Worm (Caenorhabditis elegans) whole organism, late embryonic: Measurements from ENCODE around the gene R07B7.12.

Experiments used
- C08G9.2 ChIP-seq: sonication (generic microtip); optimal IDR thresholded peaks from 2 replicates; lab custom pipeline; 2016; ENCODE audit warnings: mild to moderate bottlenecking, missing genetic modification characterization, moderate library complexity, missing compliant biosample characterization
- F13H6.1 ChIP-seq: sonication (generic microtip); optimal IDR thresholded peaks from 2 replicates; lab custom pipeline; 2016; ENCODE audit warnings: missing genetic modification characterization, missing compliant biosample characterization
- K02D7.2 ChIP-seq: sonication (generic microtip); optimal IDR thresholded peaks from 2 replicates; lab custom pipeline; 2017; ENCODE audit warnings: mild to moderate bottlenecking, missing genetic modification characterization, missing compliant biosample characterization
- K09A11.1 ChIP-seq: sonication (generic microtip); optimal IDR thresholded peaks from 2 replicates; lab custom pipeline; 2017; ENCODE audit warnings: antibody characterized with exemption, mild to moderate bottlenecking, missing genetic modification characterization, missing compliant biosample characterization; ENCODE audit not compliant: insufficient read depth
- Y22D7AL.16 ChIP-seq: sonication (generic microtip); optimal IDR thresholded peaks from 2 replicates; lab custom pipeline; 2016; ENCODE audit warnings: missing genetic modification characterization, missing compliant biosample characterization
- ahr-1 ChIP-seq: sonication (generic microtip); optimal IDR thresholded peaks from 2 replicates; lab custom pipeline; 2016; ENCODE audit warnings: missing genetic modification characterization, missing compliant biosample characterization
- ama-1 ChIP-seq: fragments of 150-350 bp; optimal IDR thresholded peaks from 2 replicates; lab custom pipeline; 2014
- ceh-14 ChIP-seq: sonication (generic microtip); optimal IDR thresholded peaks from 2 replicates; lab custom pipeline; 2016; ENCODE audit warnings: missing genotype, missing genetic modification characterization, missing compliant biosample characterization
- ceh-34 ChIP-seq: sonication (generic microtip); optimal IDR thresholded peaks from 2 replicates; lab custom pipeline; 2016; ENCODE audit warnings: mild to moderate bottlenecking, missing genetic modification characterization, missing compliant biosample characterization
- ceh-9 ChIP-seq: sonication (generic microtip); optimal IDR thresholded peaks from 2 replicates; lab custom pipeline; 2016; ENCODE audit warnings: mild to moderate bottlenecking, missing genetic modification characterization, inconsistent platforms, missing compliant biosample characterization
- che-1 ChIP-seq: sonication (generic microtip); optimal IDR thresholded peaks from 2 replicates; lab custom pipeline; 2016; ENCODE audit warnings: mild to moderate bottlenecking, missing genetic modification characterization, missing compliant biosample characterization
- elt-2 ChIP-seq: sonication (generic microtip); optimal IDR thresholded peaks from 2 replicates; lab custom pipeline; 2016; ENCODE audit warnings: missing genetic modification reagents, missing genetic modification characterization, missing compliant biosample characterization
- ets-4 ChIP-seq: sonication (generic microtip); optimal IDR thresholded peaks from 2 replicates; lab custom pipeline; 2016; ENCODE audit warnings: missing genetic modification characterization, missing compliant biosample characterization
- fkh-10 ChIP-seq: fragments of 150-350 bp; optimal IDR thresholded peaks from 2 replicates; lab custom pipeline; 2014; ENCODE audit warnings: missing biosample characterization, missing genetic modification reagents, missing genetic modification characterization
- hlh-13 ChIP-seq: fragments of 200-800 bp; sonication (Bioruptor generic); optimal IDR thresholded peaks from 2 replicates; lab custom pipeline; 2018; ENCODE audit warnings: mild to moderate bottlenecking, missing genetic modification characterization, missing compliant biosample characterization
- hlh-30 ChIP-seq: sonication (generic microtip); optimal IDR thresholded peaks from 2 replicates; lab custom pipeline; 2017; ENCODE audit warnings: antibody characterized with exemption, missing genetic modification characterization, missing compliant biosample characterization; ENCODE audit not compliant: insufficient read depth
- hlh-8 ChIP-seq: sonication (generic microtip); optimal IDR thresholded peaks from 2 replicates; lab custom pipeline; 2016; ENCODE audit warnings: missing genotype, missing genetic modification characterization, missing compliant biosample characterization
- lim-6 ChIP-seq: sonication (generic microtip); optimal IDR thresholded peaks from 2 replicates; lab custom pipeline; 2016; ENCODE audit warnings: missing genetic modification characterization, missing compliant biosample characterization
- nfya-1 ChIP-seq: sonication (generic microtip); optimal IDR thresholded peaks from 2 replicates; lab custom pipeline; 2017; ENCODE audit warnings: missing genetic modification characterization, mild to moderate bottlenecking, missing compliant biosample characterization, antibody characterized with exemption, moderate library complexity
- nhr-11 ChIP-seq: fragments of 150-350 bp; optimal IDR thresholded peaks from 2 replicates; lab custom pipeline; 2014; ENCODE audit warnings: missing biosample characterization, missing genetic modification characterization
- pax-1 ChIP-seq: fragments of 150-350 bp; optimal IDR thresholded peaks from 2 replicates; lab custom pipeline; 2014; ENCODE audit warnings: missing biosample characterization, missing genetic modification characterization
- pha-2 ChIP-seq: sonication (generic microtip); optimal IDR thresholded peaks from 2 replicates; lab custom pipeline; 2017; ENCODE audit warnings: mild to moderate bottlenecking, missing genetic modification characterization, missing compliant biosample characterization
- pros-1 ChIP-seq: fragments of 150-350 bp; optimal IDR thresholded peaks from 2 replicates; lab custom pipeline; 2014; ENCODE audit warnings: missing biosample characterization, missing genetic modification reagents, missing genetic modification characterization
- rnt-1 ChIP-seq: sonication (generic microtip); optimal IDR thresholded peaks from 2 replicates; lab custom pipeline; 2016; ENCODE audit warnings: missing genetic modification characterization, missing compliant biosample characterization
- sdc-2 ChIP-seq: sonication (generic microtip); optimal IDR thresholded peaks from 2 replicates; lab custom pipeline; 2016; ENCODE audit warnings: missing genotype, missing genetic modification characterization, missing compliant biosample characterization
- sox-2 ChIP-seq: fragments of 200-800 bp; sonication (Bioruptor generic); IDR thresholded peaks from 2 replicates; pipeline ENCODE4 v1.3.6; 2022; ENCODE audit warnings: missing genetic modification reagents, missing genetic modification characterization, missing compliant biosample characterization
- sox-4 ChIP-seq: sonication (generic microtip); optimal IDR thresholded peaks from 2 replicates; lab custom pipeline; 2017; ENCODE audit warnings: mild to moderate bottlenecking, missing genetic modification characterization, inconsistent platforms, missing compliant biosample characterization
- syd-9 ChIP-seq: sonication (generic microtip); optimal IDR thresholded peaks from 2 replicates; lab custom pipeline; 2016; ENCODE audit warnings: mild to moderate bottlenecking, missing genetic modification characterization, moderate library complexity, missing compliant biosample characterization
- tbx-2 ChIP-seq: sonication (generic microtip); optimal IDR thresholded peaks from 2 replicates; lab custom pipeline; 2016; ENCODE audit warnings: missing genetic modification characterization, missing compliant biosample characterization
- ttx-3 ChIP-seq: sonication (generic microtip); optimal IDR thresholded peaks from 2 replicates; lab custom pipeline; 2016; ENCODE audit warnings: missing genetic modification reagents, missing genetic modification characterization, missing compliant biosample characterization
- unc-42 ChIP-seq: sonication (generic microtip); optimal IDR thresholded peaks from 2 replicates; lab custom pipeline; 2016; ENCODE audit warnings: missing genotype, missing genetic modification characterization, missing compliant biosample characterization
- unc-55 ChIP-seq: sonication (generic microtip); optimal IDR thresholded peaks from 2 replicates; lab custom pipeline; 2017; ENCODE audit warnings: missing biosample characterization, missing genetic modification reagents, missing genetic modification characterization
- zip-5 ChIP-seq: sonication (generic microtip); optimal IDR thresholded peaks from 2 replicates; lab custom pipeline; 2016; ENCODE audit warnings: missing genetic modification characterization, missing compliant biosample characterization
- ztf-16 ChIP-seq: sonication (generic microtip); optimal IDR thresholded peaks from 2 replicates; lab custom pipeline; 2017; ENCODE audit warnings: missing genetic modification characterization, missing compliant biosample characterization

R07B7.12 gene

ce11 chrV:12063036-12063435 is 25.8 kb upstream of the R07B7.12 start, which contains the start of gene clh-6:
Gene clh-6, minus strand, starts transcription at chrV:12063368.
- TF ChIP-seq sdc-2 (tag; lab: Kevin White, UChicago): no peak
- peak; percentile 41 for TF ChIP-seq ama-1 (lab: Kevin White, UChicago)
- TF ChIP-seq, all 69 proteins: peak for 1

- peak; percentile 17 for TF ChIP-seq unc-55 (GFP tag; lab: Kevin White, UChicago)
- TF ChIP-seq rnt-1: peak; percentile 8
- no peak for TF ChIP-seq ceh-9
- TF ChIP-seq hlh-30 (tag; lab: Kevin White, UChicago): peak; percentile 65
- TF ChIP-seq hlh-13 (GFP tag; lab: Kevin White, UChicago): no peak
- TF ChIP-seq pros-1 (tag; lab: Kevin White, UChicago): no peak
- TF ChIP-seq pha-2: no peak
Measured at ce11 chrV:12065369-12065768, 23.5 kb upstream of the R07B7.12 start, which contains the start of gene pqn-53. Gene pqn-53, minus strand, starts transcription at chrV:12065391.

- no peak for TF ChIP-seq fkh-10
- TF ChIP-seq tbx-2: no peak
- no peak for TF ChIP-seq K09A11.1
- TF ChIP-seq sox-4 (tag; lab: Kevin White, UChicago): no peak
- TF ChIP-seq hlh-30 (tag; lab: Kevin White, UChicago): peak; percentile 86
- TF ChIP-seq lim-6 (tag; lab: Kevin White, UChicago): no peak
- TF ChIP-seq hlh-13 (GFP tag; lab: Kevin White, UChicago): no peak
- no peak for TF ChIP-seq hlh-8
- TF ChIP-seq, all 69 proteins: peak for 1
Measured at ce11 chrV:12065859-12066258, 23.0 kb upstream of the R07B7.12 start.

DNA sequence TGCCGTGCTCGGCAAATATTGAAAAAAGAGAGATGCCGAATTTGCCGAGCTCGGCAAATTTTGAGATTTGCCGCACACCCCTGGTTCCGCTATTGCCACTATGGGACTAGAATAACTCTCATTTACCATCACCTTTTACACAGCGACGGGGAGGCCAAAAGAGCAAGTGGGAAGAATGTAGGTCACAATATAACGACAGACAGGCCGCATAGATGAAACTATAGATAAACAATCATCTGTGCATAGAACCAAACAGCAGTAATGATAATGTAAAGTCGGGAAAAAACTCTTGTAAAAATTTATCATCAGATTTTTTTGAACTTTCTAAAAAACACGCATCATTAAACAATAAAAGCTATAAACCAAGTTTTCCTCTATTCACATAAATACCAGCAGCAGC is 20.4 kb upstream of the R07B7.12 start, which contains the start of gene kmo-2:
Gene kmo-2, minus strand, starts transcription at position 101 of the 400 bp plus-strand sequence.
- no peak for TF ChIP-seq sdc-2 (tag; lab: Kevin White, UChicago)
- no peak for TF ChIP-seq unc-42 (tag; lab: Kevin White, UChicago)
- TF ChIP-seq ztf-16 (tag; lab: Kevin White, UChicago): no peak
- TF ChIP-seq elt-2: no peak

ce11 chrV:12070419-12070818 is 18.5 kb upstream of the R07B7.12 start, which contains the start of gene kmo-1:
Gene kmo-1, minus strand, starts transcription at chrV:12070519.
- no peak for TF ChIP-seq C08G9.2 (tag; lab: Kevin White, UChicago)
- no peak for TF ChIP-seq F13H6.1 (tag; lab: Kevin White, UChicago)
- TF ChIP-seq zip-5: no peak
- no peak for TF ChIP-seq rnt-1
- TF ChIP-seq pax-1 (tag; lab: Kevin White, UChicago): no peak
- TF ChIP-seq hlh-8: no peak
- TF ChIP-seq K09A11.1: no peak
- no peak for TF ChIP-seq nhr-11 (tag; lab: Kevin White, UChicago)
- TF ChIP-seq nfya-1 (tag; lab: Kevin White, UChicago): no peak
- no peak for TF ChIP-seq ahr-1 (tag; lab: Kevin White, UChicago)
- no peak for TF ChIP-seq syd-9 (tag; lab: Kevin White, UChicago)
- no peak for TF ChIP-seq sox-4 (tag; lab: Kevin White, UChicago)
- TF ChIP-seq ceh-14 (tag; lab: Kevin White, UChicago): no peak
- no peak for TF ChIP-seq K02D7.2 (tag; lab: Kevin White, UChicago)
- TF ChIP-seq ets-4: no peak
- TF ChIP-seq sox-2 (GFP tag; lab: Robert Waterston, UW): no peak
- TF ChIP-seq ttx-3 (tag; lab: Kevin White, UChicago): no peak
- no peak for TF ChIP-seq Y22D7AL.16
- no peak for TF ChIP-seq ceh-34 (tag; lab: Kevin White, UChicago)
- TF ChIP-seq hlh-30 (tag; lab: Kevin White, UChicago): no peak
- TF ChIP-seq, all 69 proteins: peak for 0

ce11 chrV:12071483-12071882 is 17.4 kb upstream of the R07B7.12 start:
- no peak for TF ChIP-seq K09A11.1
- TF ChIP-seq che-1 (tag; lab: Kevin White, UChicago): no peak
